Worm (Caenorhabditis elegans): ENCODE results near the gene mett-10.
A peak's percentile ranks its signal among the peaks of the same experiment; 100 is the strongest.

mett-10 gene

ce11 chrIII:10134517-10134916 lies 19.7 kb downstream of the mett-10 start:
- TF ChIP-seq unc-98 (GFP tag; IDR thresholded peaks at IDR 0.05) (no peak), pqm-1 (tag; optimal IDR thresholded peaks at IDR 0.05) (peak; percentile 13)

ce11 chrIII:10136778-10137177 lies 21.9 kb downstream of the mett-10 start, which contains the start of gene ZK1128.7:
Gene ZK1128.7, plus strand, starts transcription at chrIII:10137006.
- TF ChIP-seq lsy-2 (tag; optimal IDR thresholded peaks at IDR 0.05) (peak in 1 of 2 experiments; percentile 16), fkh-8 (tag; optimal IDR thresholded peaks at IDR 0.05) (peak; percentile 5), aly-2 (tag; optimal IDR thresholded peaks at IDR 0.05) (no peak), C04F5.9 (tag; optimal IDR thresholded peaks at IDR 0.05) (no peak), egl-27 (tag; optimal IDR thresholded peaks at IDR 0.05) (no peak), blmp-1 (tag; optimal IDR thresholded peaks at IDR 0.05) (peak; percentile 81), lin-35 (GFP tag; optimal IDR thresholded peaks at IDR 0.05) (peak in 1 of 2 experiments; percentile 7), lin-14 (GFP tag; optimal IDR thresholded peaks at IDR 0.05) (peak; percentile 32), irx-1 (tag; optimal IDR thresholded peaks at IDR 0.05) (peak; percentile 10), ztf-4 (tag; optimal IDR thresholded peaks at IDR 0.05) (no peak), efl-1 (optimal IDR thresholded peaks at IDR 0.05) (peak in 1 of 2 experiments; percentile 19), efl-1 (GFP tag; optimal IDR thresholded peaks at IDR 0.05 in 1 of 2) (peak in 1 of 2 experiments; percentile 48)

ce11 chrIII:10140732-10141131 lies 25.9 kb downstream of the mett-10 start, which contains the start of gene K08E5.6:
Gene K08E5.6, plus strand, starts transcription at chrIII:10141032.
- no peak for TF ChIP-seq sptf-1 (tag; optimal IDR thresholded peaks at IDR 0.05)
- TF ChIP-seq mab-9 (GFP tag; IDR thresholded peaks at IDR 0.05): no peak
- no peak for TF ChIP-seq rnt-1 (tag; optimal IDR thresholded peaks at IDR 0.05)
- no peak for TF ChIP-seq egl-27 (tag; optimal IDR thresholded peaks at IDR 0.05)
- no peak for TF ChIP-seq aha-1 (tag; optimal IDR thresholded peaks at IDR 0.05)
- no peak for TF ChIP-seq ets-5 (GFP tag; IDR thresholded peaks at IDR 0.05)
- no peak for TF ChIP-seq unc-98 (GFP tag; IDR thresholded peaks at IDR 0.05)
- TF ChIP-seq nhr-84 (tag; optimal IDR thresholded peaks at IDR 0.05): no peak
- no peak for TF ChIP-seq nhr-76 (tag; optimal IDR thresholded peaks at IDR 0.05)
- TF ChIP-seq vab-15 (tag; optimal IDR thresholded peaks at IDR 0.05): no peak

DNA sequence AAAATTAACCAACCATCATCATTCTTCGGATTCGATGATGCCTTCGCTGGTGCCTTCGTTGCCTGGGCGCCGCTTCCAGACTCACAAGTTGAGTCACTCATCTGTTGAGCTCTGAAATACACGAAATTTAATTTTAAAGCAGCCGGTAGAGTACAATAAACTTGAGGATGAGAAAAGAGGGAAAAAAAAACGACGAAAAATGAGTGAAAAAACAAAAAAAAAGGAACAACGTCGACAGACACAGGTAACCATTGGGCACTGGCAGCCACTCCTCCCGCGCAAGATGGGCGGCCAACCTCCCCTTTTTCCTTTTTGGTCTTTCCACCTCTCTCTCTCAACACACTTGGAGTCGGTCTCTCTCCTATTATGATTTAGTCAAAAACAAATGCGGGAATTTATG lies 31.9 kb downstream of the mett-10 start, which contains the start of gene K08E5.1:
Gene K08E5.1 (minus strand): TSS at position 101 of the 400 bp plus-strand sequence.
- TF ChIP-seq nhr-85 (tag): no peak
- no peak for TF ChIP-seq skn-1 (tag; optimal IDR thresholded peaks at IDR 0.05)
- TF ChIP-seq pqm-1 (tag; optimal IDR thresholded peaks at IDR 0.05): no peak
- TF ChIP-seq ceh-88 (GFP tag; IDR thresholded peaks at IDR 0.05): no peak
- TF ChIP-seq nhr-12 (tag; optimal IDR thresholded peaks at IDR 0.05): no peak
- TF ChIP-seq C16A3.4 (tag; optimal IDR thresholded peaks at IDR 0.05): no peak
- TF ChIP-seq mab-9 (GFP tag; IDR thresholded peaks at IDR 0.05): no peak
- no peak for TF ChIP-seq vab-15 (tag; optimal IDR thresholded peaks at IDR 0.05)
- TF ChIP-seq nhr-19 (GFP tag; conservative IDR thresholded peaks at IDR 0.05): no peak
- no peak for TF ChIP-seq sox-4 (tag; optimal IDR thresholded peaks at IDR 0.05)
- TF ChIP-seq fos-1 (tag; optimal IDR thresholded peaks at IDR 0.05): no peak
- no peak for TF ChIP-seq efl-1 (optimal IDR thresholded peaks at IDR 0.05)
- no peak for TF ChIP-seq efl-1 (GFP tag; optimal IDR thresholded peaks at IDR 0.05 in 1 of 2)
- TF ChIP-seq ceh-63 (GFP tag; optimal IDR thresholded peaks at IDR 0.05): no peak

DNA sequence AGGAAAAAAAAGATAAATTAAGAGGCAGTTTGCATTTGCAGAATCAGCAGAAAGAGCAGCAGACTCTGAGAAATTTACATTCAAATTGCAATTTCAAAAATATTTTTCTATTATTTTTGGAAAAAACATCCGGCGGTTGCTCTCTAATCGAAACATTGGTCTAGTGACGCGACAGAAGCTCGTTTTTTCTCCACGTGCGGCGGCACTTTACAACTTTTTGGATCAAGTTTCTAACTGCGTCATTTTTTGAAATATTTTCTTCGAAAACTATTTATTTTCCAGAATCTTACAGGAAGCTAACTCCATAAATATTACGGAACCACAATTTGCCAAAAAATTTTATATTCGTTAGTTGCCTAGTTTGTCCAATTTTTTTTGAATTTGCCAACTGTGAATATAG lies 35.1 kb downstream of the mett-10 start:
- TF ChIP-seq grh-1 (GFP tag; IDR thresholded peaks at IDR 0.05): no peak
- TF ChIP-seq nhr-90 (tag; optimal IDR thresholded peaks at IDR 0.05; ENCODE audit: poor library complexity): no peak
- no peak for TF ChIP-seq elt-2 (tag; optimal IDR thresholded peaks at IDR 0.05)
- TF ChIP-seq nhr-71 (tag; optimal IDR thresholded peaks at IDR 0.05): peak; percentile 15
- TF ChIP-seq aha-1 (tag; optimal IDR thresholded peaks at IDR 0.05): no peak
- no peak for TF ChIP-seq efl-1 (optimal IDR thresholded peaks at IDR 0.05)
- peak in 1 of 2 experiments; percentile 53 for TF ChIP-seq efl-1 (GFP tag; optimal IDR thresholded peaks at IDR 0.05 in 1 of 2)
